Worm (Caenorhabditis elegans) whole organism, L3 larva: ENCODE data around the gene H40L08.7.

Experiments
- ceh-28 ChIP-seq: fragments of 150-350 bp; optimal IDR thresholded peaks from 2 replicates; lab custom pipeline; 2014; ENCODE audit warnings: missing biosample characterization, missing genetic modification reagents, missing genetic modification characterization
- ceh-82 ChIP-seq: fragments of 150-350 bp; optimal IDR thresholded peaks from 2 replicates; lab custom pipeline; 2014; ENCODE audit warnings: missing biosample characterization, missing genetic modification characterization
- elt-1 ChIP-seq: fragments of 150-350 bp; optimal IDR thresholded peaks from 2 replicates; lab custom pipeline; 2014; ENCODE audit warnings: missing biosample characterization, missing genetic modification characterization
- jun-1 ChIP-seq: fragments of 150-350 bp; optimal IDR thresholded peaks from 2 replicates; lab custom pipeline; 2014; ENCODE audit warnings: missing biosample characterization, missing genetic modification reagents, missing genetic modification characterization
- nhr-11 ChIP-seq: fragments of 150-350 bp; optimal IDR thresholded peaks from 2 replicates; lab custom pipeline; 2014; ENCODE audit warnings: missing biosample characterization, missing genetic modification characterization
- nhr-12 ChIP-seq: fragments of 150-350 bp; optimal IDR thresholded peaks from 2 replicates; lab custom pipeline; 2014; ENCODE audit warnings: missing biosample characterization, missing genetic modification characterization
- nhr-76 ChIP-seq: fragments of 150-350 bp; sonication (generic microtip); optimal IDR thresholded peaks from 5 replicates; lab custom pipeline; 2014; ENCODE audit warnings: missing biosample characterization, missing genetic modification characterization
- pqm-1 ChIP-seq: fragments of 150-350 bp; optimal IDR thresholded peaks from 2 replicates; lab custom pipeline; 2017; ENCODE audit warnings: missing biosample characterization, missing genetic modification characterization, inconsistent platforms
- ztf-11 ChIP-seq: fragments of 150-350 bp; optimal IDR thresholded peaks from 2 replicates; lab custom pipeline; 2014; ENCODE audit warnings: missing biosample characterization, missing genetic modification characterization
- ztf-4 ChIP-seq: fragments of 150-350 bp; optimal IDR thresholded peaks from 2 replicates; lab custom pipeline; 2014; ENCODE audit warnings: missing biosample characterization, missing genetic modification characterization

DNA sequence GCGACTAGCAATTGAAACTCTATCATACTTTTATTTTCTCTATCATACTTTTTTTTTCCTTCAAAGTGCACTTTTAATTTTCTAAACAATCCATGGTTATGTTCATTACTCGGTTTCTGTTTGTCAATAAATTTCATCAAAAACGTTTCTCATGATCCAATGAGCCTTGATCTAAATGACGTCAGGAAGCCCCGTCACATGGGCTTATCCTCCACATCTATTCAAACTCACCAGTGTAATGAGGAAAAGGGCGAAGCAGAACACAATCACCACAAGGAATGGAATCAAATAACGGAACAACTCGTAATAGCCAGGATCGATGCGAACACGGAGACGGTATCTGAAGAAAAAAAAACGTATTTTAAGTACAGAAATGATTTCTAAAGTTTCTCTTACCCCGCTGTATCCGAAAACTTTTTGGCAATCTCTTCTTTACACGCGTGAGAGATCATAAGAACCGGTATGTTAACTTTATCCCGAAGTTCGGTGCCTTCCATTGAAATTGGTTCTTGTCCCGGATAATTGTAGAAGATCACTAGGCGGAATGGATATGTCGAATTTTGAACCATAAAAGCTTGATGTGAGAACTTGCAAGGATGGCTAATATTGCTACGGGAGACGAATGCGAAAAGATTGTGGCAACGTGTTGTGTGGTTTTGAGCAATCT lies 38.4 kb downstream of the H40L08.7 start:
- TF ChIP-seq ztf-4 (tag; lab: Kevin White, UChicago) (no peak), nhr-11 (tag; lab: Kevin White, UChicago) (no peak), nhr-12 (tag; lab: Kevin White, UChicago) (no peak), pqm-1 (tag; lab: Kevin White, UChicago) (no peak), nhr-76 (no peak), ceh-82 (tag; lab: Kevin White, UChicago) (no peak), jun-1 (tag; lab: Kevin White, UChicago) (no peak), ceh-28 (tag; lab: Kevin White, UChicago) (no peak), ztf-11 (tag; lab: Kevin White, UChicago) (no peak), elt-1 (no peak)
